Fruit fly (Drosophila melanogaster) whole organism, prepupa: ENCODE measurements around the gene kek6.
A peak's percentile ranks its signal among the peaks of the same experiment; 100 is the strongest.

Experiments
- Blimp-1 ChIP-seq: fragments of 200-800 bp; sonication (Bioruptor generic); optimal IDR thresholded peaks from 3 replicates; lab custom pipeline; 2017; ENCODE audit warnings: missing biosample characterization, missing genetic modification characterization, mild to moderate bottlenecking, moderate library complexity, missing genetic modification reagents
- CG11294 ChIP-seq: fragments of 200-800 bp; sonication (Bioruptor generic); IDR thresholded peaks from 2 replicates; pipeline ENCODE4 v1.3.6; 2022; ENCODE audit warnings: missing biosample characterization, missing genetic modification characterization
- CG15336 ChIP-seq: fragments of 200-800 bp; sonication (Bioruptor generic); IDR thresholded peaks from 2 replicates; pipeline ENCODE4 v1.3.6; 2022; ENCODE audit warnings: missing biosample characterization, missing genetic modification characterization
- CG1621 ChIP-seq: fragments of 200-800 bp; sonication (Bioruptor generic); optimal IDR thresholded peaks from 3 replicates; lab custom pipeline; 2018; ENCODE audit warnings: missing biosample characterization, mild to moderate bottlenecking, missing genetic modification characterization
- CG32006 ChIP-seq: fragments of 200-800 bp; sonication (Bioruptor generic); optimal IDR thresholded peaks from 3 replicates; lab custom pipeline; 2017; ENCODE audit warnings: missing biosample characterization, mild to moderate bottlenecking, missing genetic modification characterization
- CG4318 ChIP-seq: fragments of 200-800 bp; sonication (Bioruptor generic); optimal IDR thresholded peaks from 3 replicates; lab custom pipeline; 2017; ENCODE audit warnings: missing biosample characterization, mild to moderate bottlenecking, missing genetic modification characterization
- CG6163 ChIP-seq: fragments of 200-800 bp; sonication (Bioruptor generic); IDR thresholded peaks from 3 replicates; pipeline ENCODE4 v1.3.6; 2022; ENCODE audit warnings: missing biosample characterization, missing genetic modification characterization
- CG8119 ChIP-seq: fragments of 200-800 bp; sonication (Bioruptor generic); IDR thresholded peaks from 3 replicates; pipeline ENCODE4 v1.3.6; 2022; ENCODE audit warnings: missing biosample characterization, missing genetic modification characterization
- CG8632 ChIP-seq: fragments of 200-800 bp; sonication (Bioruptor generic); optimal IDR thresholded peaks from 3 replicates; lab custom pipeline; 2016; ENCODE audit warnings: missing biosample characterization, missing genetic modification characterization
- CG9139 ChIP-seq: fragments of 200-800 bp; sonication (Bioruptor generic); optimal IDR thresholded peaks from 3 replicates; lab custom pipeline; 2017; ENCODE audit warnings: missing biosample characterization, mild to moderate bottlenecking, missing genetic modification characterization
- Eip78C ChIP-seq: fragments of 200-800 bp; sonication (Bioruptor generic); peaks from one replicate; lab custom pipeline; 2016; ENCODE audit warnings: missing biosample characterization, missing genetic modification characterization
- Eip93F ChIP-seq: fragments of 200-800 bp; sonication (Bioruptor generic); optimal IDR thresholded peaks from 2 replicates; lab custom pipeline; 2016; ENCODE audit warnings: missing biosample characterization, mild to moderate bottlenecking, missing genetic modification characterization
- Hr38 ChIP-seq: sonication (Bioruptor generic); optimal IDR thresholded peaks from 2 replicates; lab custom pipeline; 2016; ENCODE audit warnings: missing biosample characterization, missing genetic modification characterization
- Lpt ChIP-seq: fragments of 200-800 bp; sonication (Bioruptor generic); optimal IDR thresholded peaks from 3 replicates; lab custom pipeline; 2016; ENCODE audit warnings: missing biosample characterization, missing genetic modification characterization
- Met ChIP-seq: fragments of 200-800 bp; sonication (Bioruptor generic); optimal IDR thresholded peaks from 3 replicates; lab custom pipeline; 2016; ENCODE audit warnings: missing biosample characterization, missing genetic modification characterization
- Smox ChIP-seq: fragments of 200-800 bp; sonication (Bioruptor generic); optimal IDR thresholded peaks from 3 replicates; lab custom pipeline; 2016; ENCODE audit warnings: missing biosample characterization, missing genetic modification characterization
- Sox14 ChIP-seq: fragments of 200-800 bp; sonication (Bioruptor generic); optimal IDR thresholded peaks from 3 replicates; lab custom pipeline; 2016; ENCODE audit warnings: missing biosample characterization, missing genetic modification characterization
- dsx ChIP-seq: fragments of 200-800 bp; optimal IDR thresholded peaks from 3 replicates; lab custom pipeline; 2019; ENCODE audit warnings: missing biosample characterization, mild to moderate bottlenecking, missing genetic modification characterization, moderate library complexity; ENCODE audit not compliant: poor library complexity, severe bottlenecking
- fd59A ChIP-seq: fragments of 200-800 bp; sonication (Bioruptor generic); optimal IDR thresholded peaks from 2 replicates; lab custom pipeline; 2017; ENCODE audit warnings: missing biosample characterization, mild to moderate bottlenecking, missing genetic modification characterization, missing genetic modification reagents
- fd85E ChIP-seq: fragments of 200-800 bp; sonication (Bioruptor generic); optimal IDR thresholded peaks from 3 replicates; lab custom pipeline; 2016; ENCODE audit warnings: missing biosample characterization, missing genetic modification characterization
- fkh ChIP-seq: fragments of 200-800 bp; sonication (Bioruptor generic); optimal IDR thresholded peaks from 3 replicates; lab custom pipeline; 2017; ENCODE audit warnings: missing biosample characterization, mild to moderate bottlenecking, missing genetic modification characterization, moderate library complexity
- pdm3 ChIP-seq: fragments of 200-800 bp; sonication (Bioruptor generic); optimal IDR thresholded peaks from 3 replicates; lab custom pipeline; 2016; ENCODE audit warnings: missing biosample characterization, missing genetic modification characterization
- svp ChIP-seq: fragments of 200-800 bp; sonication (Bioruptor generic); peaks from one replicate; lab custom pipeline; 2016; ENCODE audit warnings: missing biosample characterization, missing genetic modification characterization
- topi ChIP-seq: fragments of 200-800 bp; sonication (Bioruptor generic); optimal IDR thresholded peaks from 3 replicates; lab custom pipeline; 2016; ENCODE audit warnings: missing biosample characterization, missing genetic modification characterization
- vri ChIP-seq: fragments of 200-800 bp; sonication (Bioruptor generic); optimal IDR thresholded peaks from 3 replicates; lab custom pipeline; 2016; ENCODE audit warnings: missing biosample characterization, mild to moderate bottlenecking, missing genetic modification characterization

The kek6 gene

DNA sequence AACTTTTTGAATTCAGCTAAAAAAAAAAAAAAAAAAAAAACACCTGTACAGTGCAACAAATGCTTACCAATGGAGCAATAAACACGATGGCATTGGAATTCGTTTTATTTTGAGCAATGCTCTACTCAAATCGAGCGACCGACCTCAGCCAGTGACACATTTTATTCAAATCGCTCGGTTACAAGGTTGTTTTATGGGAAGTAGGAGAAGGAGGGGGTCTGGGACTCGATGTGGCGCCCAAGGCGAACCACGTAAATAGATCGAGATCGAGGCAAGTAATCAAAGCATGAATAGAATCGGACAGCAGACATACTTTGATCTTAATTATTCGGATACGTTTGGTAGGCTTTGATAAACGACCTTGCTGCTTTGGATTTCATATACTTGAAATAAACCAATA is 18.7 kb upstream of the kek6 start:
- TF ChIP-seq Hr38 (GFP tag; lab: Kevin White, UChicago) (no peak), Eip78C (GFP tag; lab: Kevin White, UChicago) (no peak), CG9139 (GFP tag; lab: Kevin White, UChicago) (no peak), CG6163 (GFP tag; lab: Robert Waterston, UW) (no peak), CG8632 (no peak), fd85E (GFP tag; lab: Kevin White, UChicago) (no peak), vri (GFP tag; lab: Kevin White, UChicago) (no peak), Lpt (GFP tag; lab: Kevin White, UChicago) (no peak), Eip93F (no peak), Smox (GFP tag; lab: Kevin White, UChicago) (no peak), topi (GFP tag; lab: Kevin White, UChicago) (no peak), dsx (GFP tag; lab: Kevin White, UChicago) (no peak), fd59A (GFP tag; lab: Kevin White, UChicago) (no peak), CG1621 (tag; lab: Kevin White, UChicago) (no peak), CG8119 (GFP tag; lab: Robert Waterston, UW) (no peak), pdm3 (GFP tag; lab: Kevin White, UChicago) (no peak)

DNA sequence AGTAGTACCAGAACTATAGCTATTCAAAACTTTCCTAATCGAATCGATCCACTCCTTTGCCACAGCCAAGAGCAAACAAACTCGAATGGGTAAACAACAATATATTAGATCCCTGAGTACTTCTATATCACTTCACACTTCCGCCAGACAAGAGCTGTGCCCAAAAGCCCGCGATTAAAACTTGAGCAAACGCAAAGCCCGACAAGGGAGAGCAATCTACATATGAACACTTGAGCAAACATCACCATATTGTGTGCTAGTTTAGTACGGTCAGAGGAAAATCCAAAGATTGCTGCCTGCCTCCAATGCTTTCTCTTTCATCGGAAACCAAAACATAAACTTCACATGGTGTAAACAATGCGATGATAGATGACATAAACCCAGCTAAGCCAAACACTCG is 18.3 kb upstream of the kek6 start:
- TF ChIP-seq Met (no peak), CG11294 (GFP tag; lab: Robert Waterston, UW) (no peak), fkh (GFP tag; lab: Kevin White, UChicago) (peak; percentile 88)

- no peak for TF ChIP-seq CG15336 (GFP tag; lab: Robert Waterston, UW)
- peak; percentile 87 for TF ChIP-seq svp (GFP tag; lab: Kevin White, UChicago)
These were observed 17.4 kb upstream of the kek6 start for dm6 chr3R:31604409-31605116.

- no peak for TF ChIP-seq Sox14 (GFP tag; lab: Kevin White, UChicago)
- TF ChIP-seq svp (GFP tag; lab: Kevin White, UChicago), result peak; percentile 81
These were observed 16.9 kb upstream of the kek6 start for dm6 chr3R:31605117-31605432.

DNA sequence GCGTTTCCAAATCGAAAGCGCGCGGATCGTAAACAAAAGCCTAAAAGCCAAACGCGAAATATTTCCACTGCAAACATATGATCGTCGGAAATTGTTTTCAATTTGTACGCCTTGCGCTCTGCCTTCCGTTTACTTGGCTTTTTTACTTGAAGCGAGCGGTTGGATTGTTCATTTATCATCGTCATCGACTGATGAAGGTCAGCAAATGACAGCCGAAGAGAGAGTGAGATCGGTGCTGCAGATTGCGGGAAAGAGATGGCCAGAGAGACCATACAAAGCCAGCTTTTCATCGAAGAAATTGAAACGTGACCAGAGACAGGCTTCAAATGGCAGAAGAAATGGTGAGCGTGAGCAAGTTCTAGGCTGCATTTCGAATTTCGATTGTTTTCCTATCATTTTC is 16.1 kb upstream of the kek6 start:
- TF ChIP-seq svp (GFP tag; lab: Kevin White, UChicago) (peak; percentile 83), Blimp-1 (GFP tag; lab: Kevin White, UChicago) (peak; percentile 18), CG4318 (GFP tag; lab: Kevin White, UChicago) (no peak)

dm6 chr3R:31606242-31607143 is 15.4 kb upstream of the kek6 start:
- TF ChIP-seq CG32006, result no peak
- TF ChIP-seq svp (GFP tag; lab: Kevin White, UChicago), result peak; percentile 57

dm6 chr3R:31607287-31607849 is 14.6 kb upstream of the kek6 start:
- TF ChIP-seq svp (GFP tag; lab: Kevin White, UChicago), result peak; percentile 62
- no peak for TF ChIP-seq Lpt (GFP tag; lab: Kevin White, UChicago)
- peak; percentile 87 for TF ChIP-seq vri (GFP tag; lab: Kevin White, UChicago)
